Worm (Caenorhabditis elegans) whole organism, late embryonic: ENCODE data around the gene K08F4.5.

Source experiments
- C08G9.2 ChIP-seq: sonication (generic microtip); optimal IDR thresholded peaks from 2 replicates; lab custom pipeline; 2016; ENCODE audit warnings: mild to moderate bottlenecking, missing genetic modification characterization, moderate library complexity, missing compliant biosample characterization
- C38D4.7 ChIP-seq: fragments of 200-800 bp; sonication (Bioruptor generic); optimal IDR thresholded peaks from 2 replicates; lab custom pipeline; 2018; ENCODE audit warnings: mild to moderate bottlenecking, missing genetic modification characterization, moderate library complexity, missing compliant biosample characterization
- F13H6.1 ChIP-seq: sonication (generic microtip); optimal IDR thresholded peaks from 2 replicates; lab custom pipeline; 2016; ENCODE audit warnings: missing genetic modification characterization, missing compliant biosample characterization
- K09A11.1 ChIP-seq: sonication (generic microtip); optimal IDR thresholded peaks from 2 replicates; lab custom pipeline; 2017; ENCODE audit warnings: antibody characterized with exemption, mild to moderate bottlenecking, missing genetic modification characterization, missing compliant biosample characterization; ENCODE audit not compliant: insufficient read depth
- Y22D7AL.16 ChIP-seq: sonication (generic microtip); optimal IDR thresholded peaks from 2 replicates; lab custom pipeline; 2016; ENCODE audit warnings: missing genetic modification characterization, missing compliant biosample characterization
- ahr-1 ChIP-seq: sonication (generic microtip); optimal IDR thresholded peaks from 2 replicates; lab custom pipeline; 2016; ENCODE audit warnings: missing genetic modification characterization, missing compliant biosample characterization
- ama-1 ChIP-seq: fragments of 150-350 bp; optimal IDR thresholded peaks from 2 replicates; lab custom pipeline; 2014
- ceh-14 ChIP-seq: sonication (generic microtip); optimal IDR thresholded peaks from 2 replicates; lab custom pipeline; 2016; ENCODE audit warnings: missing genotype, missing genetic modification characterization, missing compliant biosample characterization
- ceh-18 ChIP-seq: sonication (generic microtip); optimal IDR thresholded peaks from 2 replicates; lab custom pipeline; 2016; ENCODE audit warnings: missing genetic modification characterization, missing compliant biosample characterization
- ceh-2 ChIP-seq: sonication (generic microtip); optimal IDR thresholded peaks from 2 replicates; lab custom pipeline; 2016; ENCODE audit warnings: missing genotype, missing genetic modification characterization, missing compliant biosample characterization
- ceh-22 ChIP-seq: sonication (generic microtip); optimal IDR thresholded peaks from 2 replicates; lab custom pipeline; 2017; ENCODE audit warnings: missing biosample characterization, missing genetic modification characterization
- ceh-24 ChIP-seq: sonication (generic microtip); optimal IDR thresholded peaks from 2 replicates; lab custom pipeline; 2016; ENCODE audit warnings: mild to moderate bottlenecking, missing genetic modification characterization, missing compliant biosample characterization
- ceh-30 ChIP-seq: fragments of 150-350 bp; optimal IDR thresholded peaks from 2 replicates; lab custom pipeline; 2014; ENCODE audit warnings: missing biosample characterization, missing genetic modification characterization
- ceh-31 ChIP-seq: sonication (generic microtip); optimal IDR thresholded peaks from 2 replicates; lab custom pipeline; 2016; ENCODE audit warnings: missing genetic modification characterization, missing compliant biosample characterization
- ceh-34 ChIP-seq: sonication (generic microtip); optimal IDR thresholded peaks from 2 replicates; lab custom pipeline; 2016; ENCODE audit warnings: mild to moderate bottlenecking, missing genetic modification characterization, missing compliant biosample characterization
- ceh-48 ChIP-seq: sonication (generic microtip); optimal IDR thresholded peaks from 2 replicates; lab custom pipeline; 2016; ENCODE audit warnings: missing genetic modification characterization, inconsistent platforms, missing compliant biosample characterization
- ceh-9 ChIP-seq: sonication (generic microtip); optimal IDR thresholded peaks from 2 replicates; lab custom pipeline; 2016; ENCODE audit warnings: mild to moderate bottlenecking, missing genetic modification characterization, inconsistent platforms, missing compliant biosample characterization
- dmd-4 ChIP-seq: sonication (generic microtip); optimal IDR thresholded peaks from 2 replicates; lab custom pipeline; 2016; ENCODE audit warnings: borderline replicate concordance, missing genetic modification characterization, missing compliant biosample characterization
- elt-2 ChIP-seq: sonication (generic microtip); optimal IDR thresholded peaks from 2 replicates; lab custom pipeline; 2016; ENCODE audit warnings: missing genetic modification reagents, missing genetic modification characterization, missing compliant biosample characterization
- elt-4 ChIP-seq: sonication (generic microtip); optimal IDR thresholded peaks from 2 replicates; lab custom pipeline; 2016; ENCODE audit warnings: missing genetic modification characterization, missing compliant biosample characterization
- ets-4 ChIP-seq: sonication (generic microtip); optimal IDR thresholded peaks from 2 replicates; lab custom pipeline; 2016; ENCODE audit warnings: missing genetic modification characterization, missing compliant biosample characterization
- eyg-1 ChIP-seq: sonication (generic microtip); optimal IDR thresholded peaks from 2 replicates; lab custom pipeline; 2016; ENCODE audit warnings: missing genotype, missing genetic modification characterization, missing compliant biosample characterization
- fax-1 ChIP-seq: sonication (generic microtip); optimal IDR thresholded peaks from 2 replicates; lab custom pipeline; 2016; ENCODE audit warnings: missing genotype, missing genetic modification characterization, missing compliant biosample characterization
- fkh-10 ChIP-seq: fragments of 150-350 bp; optimal IDR thresholded peaks from 2 replicates; lab custom pipeline; 2014; ENCODE audit warnings: missing biosample characterization, missing genetic modification reagents, missing genetic modification characterization
- fkh-6 ChIP-seq: sonication (generic microtip); optimal IDR thresholded peaks from 2 replicates; lab custom pipeline; 2016; ENCODE audit warnings: missing genetic modification characterization, missing compliant biosample characterization
- gmeb-2 ChIP-seq: sonication (generic microtip); optimal IDR thresholded peaks from 2 replicates; lab custom pipeline; 2016; ENCODE audit warnings: missing genetic modification characterization, inconsistent platforms, missing compliant biosample characterization
- hlh-15 ChIP-seq: sonication (generic microtip); optimal IDR thresholded peaks from 2 replicates; lab custom pipeline; 2016; ENCODE audit warnings: missing genetic modification characterization, missing compliant biosample characterization
- hlh-30 ChIP-seq: sonication (generic microtip); optimal IDR thresholded peaks from 2 replicates; lab custom pipeline; 2017; ENCODE audit warnings: antibody characterized with exemption, missing genetic modification characterization, missing compliant biosample characterization; ENCODE audit not compliant: insufficient read depth
- hlh-8 ChIP-seq: sonication (generic microtip); optimal IDR thresholded peaks from 2 replicates; lab custom pipeline; 2016; ENCODE audit warnings: missing genotype, missing genetic modification characterization, missing compliant biosample characterization
- lim-6 ChIP-seq: sonication (generic microtip); optimal IDR thresholded peaks from 2 replicates; lab custom pipeline; 2016; ENCODE audit warnings: missing genetic modification characterization, missing compliant biosample characterization
- lin-11 ChIP-seq: fragments of 200-800 bp; sonication (Bioruptor generic); optimal IDR thresholded peaks from 2 replicates; lab custom pipeline; 2018; ENCODE audit warnings: mild to moderate bottlenecking, missing genetic modification characterization, missing compliant biosample characterization
- mec-3 ChIP-seq: sonication (generic microtip); optimal IDR thresholded peaks from 2 replicates; lab custom pipeline; 2016; ENCODE audit warnings: borderline replicate concordance, missing genetic modification characterization, missing compliant biosample characterization
- nfya-1 ChIP-seq: sonication (generic microtip); optimal IDR thresholded peaks from 2 replicates; lab custom pipeline; 2017; ENCODE audit warnings: missing genetic modification characterization, mild to moderate bottlenecking, missing compliant biosample characterization, antibody characterized with exemption, moderate library complexity
- nhr-232 ChIP-seq: sonication (generic microtip); optimal IDR thresholded peaks from 2 replicates; lab custom pipeline; 2016; ENCODE audit warnings: missing genetic modification characterization, missing compliant biosample characterization
- npax-4 ChIP-seq: sonication (generic microtip); optimal IDR thresholded peaks from 2 replicates; lab custom pipeline; 2016; ENCODE audit warnings: missing genetic modification characterization, missing compliant biosample characterization
- pax-1 ChIP-seq: fragments of 150-350 bp; optimal IDR thresholded peaks from 2 replicates; lab custom pipeline; 2014; ENCODE audit warnings: missing biosample characterization, missing genetic modification characterization
- pqm-1 ChIP-seq: sonication (generic microtip); optimal IDR thresholded peaks from 2 replicates; lab custom pipeline; 2016; ENCODE audit warnings: missing genetic modification characterization, missing compliant biosample characterization
- ref-2 ChIP-seq: sonication (generic microtip); optimal IDR thresholded peaks from 2 replicates; lab custom pipeline; 2016; ENCODE audit warnings: missing genetic modification characterization, missing compliant biosample characterization
- rnt-1 ChIP-seq: sonication (generic microtip); optimal IDR thresholded peaks from 2 replicates; lab custom pipeline; 2016; ENCODE audit warnings: missing genetic modification characterization, missing compliant biosample characterization
- sdc-2 ChIP-seq: sonication (generic microtip); optimal IDR thresholded peaks from 2 replicates; lab custom pipeline; 2016; ENCODE audit warnings: missing genotype, missing genetic modification characterization, missing compliant biosample characterization
- sox-2 ChIP-seq: fragments of 200-800 bp; sonication (Bioruptor generic); IDR thresholded peaks from 2 replicates; pipeline ENCODE4 v1.3.6; 2022; ENCODE audit warnings: missing genetic modification reagents, missing genetic modification characterization, missing compliant biosample characterization
- sox-4 ChIP-seq: sonication (generic microtip); optimal IDR thresholded peaks from 2 replicates; lab custom pipeline; 2017; ENCODE audit warnings: mild to moderate bottlenecking, missing genetic modification characterization, inconsistent platforms, missing compliant biosample characterization
- syd-9 ChIP-seq: sonication (generic microtip); optimal IDR thresholded peaks from 2 replicates; lab custom pipeline; 2016; ENCODE audit warnings: mild to moderate bottlenecking, missing genetic modification characterization, moderate library complexity, missing compliant biosample characterization
- tbx-2 ChIP-seq: sonication (generic microtip); optimal IDR thresholded peaks from 2 replicates; lab custom pipeline; 2016; ENCODE audit warnings: missing genetic modification characterization, missing compliant biosample characterization
- tbx-7 ChIP-seq: sonication (generic microtip); optimal IDR thresholded peaks from 2 replicates; lab custom pipeline; 2016; ENCODE audit warnings: missing genotype, missing genetic modification characterization, missing compliant biosample characterization
- ttx-3 ChIP-seq: sonication (generic microtip); optimal IDR thresholded peaks from 2 replicates; lab custom pipeline; 2016; ENCODE audit warnings: missing genetic modification reagents, missing genetic modification characterization, missing compliant biosample characterization
- unc-3 ChIP-seq, 2 experiments: fragments of 200-800 bp in 1 of 2; sonication (Bioruptor generic) in 1 of 2; sonication (generic microtip) in 1 of 2; conservative IDR thresholded peaks in 1 of 2; optimal IDR thresholded peaks in 1 of 2; 2 replicates each; pipeline versions ENCODE4 v1.3.6 to Lab custom; 2016 to 2022; ENCODE audit warnings: missing compliant biosample characterization in 2 of 2, missing genetic modification characterization in 2 of 2, missing genetic modification reagents in 1 of 2
- unc-42 ChIP-seq: sonication (generic microtip); optimal IDR thresholded peaks from 2 replicates; lab custom pipeline; 2016; ENCODE audit warnings: missing genotype, missing genetic modification characterization, missing compliant biosample characterization
- unc-55 ChIP-seq: sonication (generic microtip); optimal IDR thresholded peaks from 2 replicates; lab custom pipeline; 2017; ENCODE audit warnings: missing biosample characterization, missing genetic modification reagents, missing genetic modification characterization
- unc-86 ChIP-seq: sonication (generic microtip); optimal IDR thresholded peaks from 2 replicates; lab custom pipeline; 2016; ENCODE audit warnings: missing genetic modification characterization, missing compliant biosample characterization
- zip-5 ChIP-seq: sonication (generic microtip); optimal IDR thresholded peaks from 2 replicates; lab custom pipeline; 2016; ENCODE audit warnings: missing genetic modification characterization, missing compliant biosample characterization
- ztf-16 ChIP-seq: sonication (generic microtip); optimal IDR thresholded peaks from 2 replicates; lab custom pipeline; 2017; ENCODE audit warnings: missing genetic modification characterization, missing compliant biosample characterization

The K08F4.5 gene

DNA sequence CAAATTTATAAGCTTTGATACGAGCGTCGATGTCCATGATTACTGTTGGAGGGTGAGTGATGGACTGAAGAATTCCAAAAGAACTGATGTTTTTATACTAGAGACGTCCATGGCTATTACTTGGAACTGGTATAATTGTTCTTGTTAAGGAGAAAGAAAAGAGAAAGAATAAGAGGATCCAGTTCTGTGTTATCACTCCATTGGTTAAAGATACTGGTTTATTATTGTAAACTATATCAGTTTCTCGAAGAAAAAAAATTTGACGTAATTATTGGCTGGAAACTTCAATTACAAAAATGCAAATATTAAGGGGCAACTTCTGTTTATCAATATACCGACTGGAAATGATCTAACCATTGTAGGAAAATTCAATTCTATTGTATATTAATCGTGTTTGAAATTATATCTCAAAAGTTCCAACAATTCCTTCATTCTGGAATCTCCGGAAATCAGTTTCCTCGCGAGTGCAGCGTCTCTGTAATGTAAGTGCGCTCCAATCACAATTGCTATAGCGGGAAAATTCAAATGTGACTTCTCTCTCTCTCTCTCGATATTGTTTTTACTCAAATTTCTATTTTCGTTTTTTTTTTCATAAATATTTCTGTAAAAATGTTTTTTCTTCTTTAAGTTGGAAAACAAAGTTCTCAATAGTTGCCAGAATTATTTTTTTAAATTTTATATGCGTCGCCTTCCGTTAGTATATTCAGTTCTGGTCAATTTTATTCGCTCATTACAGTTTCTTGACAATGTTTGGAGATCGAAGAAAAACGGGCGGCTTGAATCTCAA, 50.1 kb downstream of the K08F4.5 start, which contains the start of the genes col-2 and ndc-80:
Gene col-2 (minus strand): TSS at position 51 of the 787 bp plus-strand sequence.
Gene ndc-80 (plus strand): TSS at position 737 of the 787 bp plus-strand sequence.
- no peak for TF ChIP-seq nhr-232
- no peak for TF ChIP-seq sox-4 (tag; lab: Kevin White, UChicago)
- no peak for TF ChIP-seq Y22D7AL.16 (tag; lab: Kevin White, UChicago)
- peak; percentile 90 for TF ChIP-seq ceh-31 (tag; lab: Kevin White, UChicago)
- no peak for TF ChIP-seq C38D4.7 (GFP tag; lab: Kevin White, UChicago)
- TF ChIP-seq ahr-1 (tag; lab: Kevin White, UChicago): no peak
- no peak for TF ChIP-seq dmd-4
- TF ChIP-seq sox-2: no peak
- peak; percentile 33 for TF ChIP-seq lim-6
- TF ChIP-seq elt-2: no peak
- no peak for TF ChIP-seq unc-86 (tag; lab: Kevin White, UChicago)
- TF ChIP-seq K09A11.1 (tag; lab: Kevin White, UChicago): no peak
- TF ChIP-seq tbx-7 (tag; lab: Kevin White, UChicago): peak; percentile 57
- TF ChIP-seq npax-4 (tag; lab: Kevin White, UChicago): no peak
- no peak for TF ChIP-seq hlh-30 (tag; lab: Kevin White, UChicago)
- TF ChIP-seq hlh-15 (tag; lab: Kevin White, UChicago): no peak
- TF ChIP-seq ceh-22: no peak
- TF ChIP-seq ceh-48 (tag; lab: Kevin White, UChicago): no peak
- no peak for TF ChIP-seq ceh-18 (tag; lab: Kevin White, UChicago)
- TF ChIP-seq ceh-24 (tag; lab: Kevin White, UChicago): no peak
- no peak for TF ChIP-seq fkh-10 (GFP tag; lab: Kevin White, UChicago)
- peak; percentile 67 for TF ChIP-seq ceh-2 (tag; lab: Kevin White, UChicago)
- TF ChIP-seq ceh-34 (tag; lab: Kevin White, UChicago): peak; percentile 57
- peak; percentile 49 for TF ChIP-seq zip-5 (tag; lab: Kevin White, UChicago)
- TF ChIP-seq unc-55 (GFP tag; lab: Kevin White, UChicago): no peak
- no peak for TF ChIP-seq unc-3 (GFP tag; conservative IDR thresholded peaks at IDR 0.05; lab: Robert Waterston, UW)
- TF ChIP-seq unc-3 (tag; optimal IDR thresholded peaks at IDR 0.05; lab: Kevin White, UChicago): no peak
- no peak for TF ChIP-seq elt-4 (tag; lab: Kevin White, UChicago)
- TF ChIP-seq ceh-9 (tag; lab: Kevin White, UChicago): no peak
- peak; percentile 64 for TF ChIP-seq fax-1
- TF ChIP-seq fkh-6 (tag; lab: Kevin White, UChicago): peak; percentile 36
- TF ChIP-seq syd-9: no peak
- no peak for TF ChIP-seq ama-1
- TF ChIP-seq unc-42 (tag; lab: Kevin White, UChicago): peak; percentile 55
- TF ChIP-seq F13H6.1: no peak
- no peak for TF ChIP-seq ceh-30 (tag; lab: Kevin White, UChicago)
- peak; percentile 48 for TF ChIP-seq ref-2 (tag; lab: Kevin White, UChicago)
- no peak for TF ChIP-seq ztf-16 (tag; lab: Kevin White, UChicago)
- peak; percentile 83 for TF ChIP-seq tbx-2 (tag; lab: Kevin White, UChicago)
- no peak for TF ChIP-seq gmeb-2 (tag; lab: Kevin White, UChicago)
- no peak for TF ChIP-seq hlh-8
- no peak for TF ChIP-seq eyg-1 (tag; lab: Kevin White, UChicago)
- TF ChIP-seq pqm-1: no peak
- TF ChIP-seq lin-11 (tag; lab: Kevin White, UChicago): no peak
- TF ChIP-seq C08G9.2 (tag; lab: Kevin White, UChicago): peak; percentile 63
- TF ChIP-seq sdc-2 (tag; lab: Kevin White, UChicago): no peak
- TF ChIP-seq rnt-1 (tag; lab: Kevin White, UChicago): peak; percentile 25
- no peak for TF ChIP-seq pax-1
- no peak for TF ChIP-seq ceh-14 (tag; lab: Kevin White, UChicago)
- TF ChIP-seq ttx-3: no peak
- TF ChIP-seq nfya-1 (tag; lab: Kevin White, UChicago): peak; percentile 51
- peak; percentile 72 for TF ChIP-seq ets-4 (tag; lab: Kevin White, UChicago)
- TF ChIP-seq mec-3 (tag; lab: Kevin White, UChicago): no peak
